Fruit fly (Drosophila melanogaster) S2 (cell line): ENCODE measurements around the gene CG5880.

Experiments
- CG8478 ChIP-seq: fragments of >200 bp; optimal IDR thresholded peaks from 2 replicates; lab custom pipeline; 2018
- CTCF ChIP-seq, 2 experiments: fragments of >200 bp; optimal IDR thresholded peaks; 2 replicates each; lab custom pipeline; 2018

dm6 chr3R:27105439-27105838 is 11.1 kb upstream of the CG5880 start:
- TF ChIP-seq CTCF (optimal IDR thresholded peaks at IDR 0.05; lab: Kevin White, UChicago) (no peak), CG8478 (lab: Kevin White, UChicago) (no peak)
